Fruit fly (Drosophila melanogaster): ENCODE results near the gene CG13810.

DNA sequence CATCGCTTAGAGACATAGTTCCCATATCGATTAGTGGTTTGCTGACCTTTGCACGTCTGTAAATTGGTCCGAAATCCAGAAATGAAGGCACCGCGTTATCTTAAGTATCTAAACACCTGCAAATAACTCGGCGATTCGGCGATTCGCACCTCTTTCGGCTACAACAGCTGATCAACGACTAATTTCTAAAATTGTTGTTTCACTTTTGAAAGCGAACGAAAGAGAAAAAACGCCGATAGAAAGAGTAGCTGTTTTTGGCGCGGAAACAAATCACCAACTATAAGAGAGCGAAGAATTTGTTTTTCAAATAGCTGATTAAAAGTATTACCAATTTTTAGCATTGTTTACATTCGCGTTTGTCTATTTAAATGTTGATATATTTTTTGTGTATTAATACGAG lies 16.8 kb upstream of the CG13810 start, which contains the start of gene CG15879:
- TF ChIP-seq psq (optimal IDR thresholded peaks at IDR 0.05) (no peak), ttk (optimal IDR thresholded peaks at IDR 0.05) (no peak), Myc (optimal IDR thresholded peaks at IDR 0.05) (no peak), Sin3A (optimal IDR thresholded peaks at IDR 0.05) (no peak)

Data from Kc167 (cell line).